Worm (Caenorhabditis elegans): Measurements from ENCODE around the gene C24D10.6.

DNA sequence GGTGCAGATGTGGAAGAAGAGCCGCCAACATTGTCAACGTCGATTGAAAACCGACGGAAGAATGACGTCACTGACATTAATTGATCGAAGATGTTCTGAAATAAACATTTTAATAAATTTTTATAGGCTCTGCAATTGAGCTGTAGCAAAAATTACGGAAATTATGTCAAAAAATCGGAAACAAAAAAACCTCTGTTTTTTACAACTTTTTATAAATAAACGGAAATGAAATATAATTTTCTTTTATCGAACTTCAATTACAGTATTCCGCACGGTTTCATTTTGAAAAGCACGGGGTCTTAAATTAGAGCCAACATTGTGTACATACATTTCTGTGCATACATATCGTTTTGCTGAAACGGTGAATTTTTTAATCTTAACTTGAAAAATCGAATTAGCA lies 7.7 kb downstream of the C24D10.6 start, which contains the start of gene soc-2:
- TF ChIP-seq him-1 (tag; optimal IDR thresholded peaks at IDR 0.05) = no peak
- no peak for TF ChIP-seq W03F9.2 (tag; optimal IDR thresholded peaks at IDR 0.05)
- TF ChIP-seq dao-5 (tag; optimal IDR thresholded peaks at IDR 0.05) = no peak
